Worm (Caenorhabditis elegans) whole organism, midembryonic: Measurements from ENCODE around the gene nlp-33.

Source experiments
- T22C8.4 ChIP-seq: fragments of 200-800 bp; sonication (Bioruptor generic); IDR thresholded peaks from 2 replicates; pipeline ENCODE4 v1.3.6; 2022; ENCODE audit warnings: missing genetic modification characterization, missing compliant biosample characterization
- cog-1 ChIP-seq: sonication (generic microtip); optimal IDR thresholded peaks from 2 replicates; lab custom pipeline; 2016; ENCODE audit warnings: missing genetic modification characterization, missing compliant biosample characterization
- flt-1 ChIP-seq: fragments of 200-800 bp; sonication (Bioruptor generic); IDR thresholded peaks from 2 replicates; pipeline ENCODE4 v1.3.6; 2022; ENCODE audit warnings: missing genetic modification characterization, missing compliant biosample characterization
- klf-2 ChIP-seq: fragments of 200-800 bp; sonication (Bioruptor generic); conservative IDR thresholded peaks from 2 replicates; pipeline ENCODE4 v1.3.6; 2022; ENCODE audit warnings: missing genetic modification reagents, missing genetic modification characterization, missing compliant biosample characterization
- med-1 ChIP-seq: sonication (generic microtip); optimal IDR thresholded peaks from 2 replicates; lab custom pipeline; 2017; ENCODE audit warnings: missing genetic modification characterization, mild to moderate bottlenecking, missing compliant biosample characterization, antibody characterized with exemption, missing genetic modification reagents; ENCODE audit not compliant: insufficient read depth
- ref-1 ChIP-seq: fragments of 200-800 bp; sonication (Bioruptor generic); conservative IDR thresholded peaks from 2 replicates; pipeline ENCODE4 v1.3.6; 2022; ENCODE audit warnings: missing genetic modification reagents, missing genetic modification characterization, missing compliant biosample characterization
- tab-1 ChIP-seq: fragments of 200-800 bp; sonication (Bioruptor generic); IDR thresholded peaks from 2 replicates; pipeline ENCODE4 v1.3.6; 2022; ENCODE audit warnings: missing genetic modification characterization, missing compliant biosample characterization
- ztf-23 ChIP-seq: fragments of 200-800 bp; sonication (Bioruptor generic); IDR thresholded peaks from 2 replicates; pipeline ENCODE4 v1.3.6; 2022; ENCODE audit warnings: missing genetic modification reagents, missing genetic modification characterization, missing compliant biosample characterization
- ztf-29 ChIP-seq: fragments of 200-800 bp; sonication (Bioruptor generic); IDR thresholded peaks from 2 replicates; pipeline ENCODE4 v1.3.6; 2022; ENCODE audit warnings: missing genetic modification reagents, missing genetic modification characterization, missing compliant biosample characterization

nlp-33 gene

DNA sequence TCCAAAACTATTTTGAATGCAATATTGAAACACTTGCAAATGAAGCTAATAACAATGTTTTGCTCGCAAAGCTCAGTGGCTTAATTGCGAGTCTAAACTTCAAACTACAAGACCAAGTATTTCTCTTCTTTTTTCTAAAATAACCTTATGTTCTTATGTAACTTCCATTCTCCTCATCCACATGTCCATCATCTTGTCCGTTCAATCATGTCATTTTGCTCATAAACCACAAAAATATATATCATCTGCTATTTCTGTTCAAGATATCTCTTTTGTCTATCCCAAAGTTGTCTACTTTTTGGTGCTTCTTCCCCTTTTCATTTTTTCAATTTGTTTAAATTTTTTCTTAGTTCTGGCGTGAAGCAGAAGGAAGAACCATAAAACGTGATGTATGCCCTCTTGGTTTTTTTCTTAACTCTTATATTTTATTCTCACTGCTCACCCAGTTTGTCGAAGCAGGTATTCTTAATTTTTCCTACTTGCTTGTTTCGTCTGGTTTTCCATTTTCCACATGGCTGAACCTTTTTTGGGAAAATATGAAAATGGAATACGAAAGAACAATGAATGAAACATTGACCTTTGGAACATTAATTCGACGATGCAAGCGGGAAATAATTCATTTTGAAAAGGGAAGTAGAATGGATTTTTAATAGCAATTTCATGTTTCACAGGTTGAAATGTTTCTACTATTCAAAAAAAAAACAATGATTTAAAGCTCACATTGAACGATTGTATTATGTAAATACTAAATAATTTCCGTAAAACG, 23.6 kb downstream of the nlp-33 start:
- TF ChIP-seq ztf-23 (GFP tag; lab: Robert Waterston, UW) (no peak), klf-2 (GFP tag; lab: Robert Waterston, UW) (no peak), ref-1 (GFP tag; lab: Robert Waterston, UW) (no peak), cog-1 (tag; lab: Kevin White, UChicago) (no peak), ztf-29 (GFP tag; lab: Robert Waterston, UW) (no peak), tab-1 (GFP tag; lab: Robert Waterston, UW) (no peak), flt-1 (GFP tag; lab: Robert Waterston, UW) (no peak), med-1 (no peak), T22C8.4 (GFP tag; lab: Robert Waterston, UW) (no peak)

DNA sequence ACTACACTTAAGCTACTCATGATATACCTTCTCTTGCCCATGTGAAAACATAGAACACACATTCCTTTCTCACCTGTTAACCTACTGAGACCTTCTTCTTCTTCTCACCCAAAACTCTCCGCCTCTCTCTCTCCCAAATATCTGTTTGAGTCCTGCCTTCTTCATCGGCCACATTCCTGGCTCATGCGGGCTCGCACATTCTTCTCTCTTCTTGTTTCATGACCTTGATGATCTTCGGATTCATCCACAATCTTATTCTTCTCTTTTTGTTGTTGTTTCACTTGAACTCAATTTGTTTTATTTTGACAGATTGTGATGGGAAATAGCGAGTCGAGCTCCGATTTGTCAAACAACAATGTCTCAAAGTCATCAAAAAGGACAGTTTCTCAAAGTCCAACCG, 24.8 kb downstream of the nlp-33 start, which contains the start of gene T19C4.5:
Gene T19C4.5, plus strand, starts transcription at position 308 of the 400 bp plus-strand sequence.
- TF ChIP-seq cog-1 (tag; lab: Kevin White, UChicago) = no peak
- TF ChIP-seq ref-1 (GFP tag; lab: Robert Waterston, UW) = no peak
- TF ChIP-seq klf-2 (GFP tag; lab: Robert Waterston, UW) = no peak
- TF ChIP-seq ztf-29 (GFP tag; lab: Robert Waterston, UW) = no peak
- TF ChIP-seq tab-1 (GFP tag; lab: Robert Waterston, UW) = no peak
- no peak for TF ChIP-seq ztf-23 (GFP tag; lab: Robert Waterston, UW)
- no peak for TF ChIP-seq flt-1 (GFP tag; lab: Robert Waterston, UW)
- no peak for TF ChIP-seq med-1
- no peak for TF ChIP-seq T22C8.4 (GFP tag; lab: Robert Waterston, UW)

DNA sequence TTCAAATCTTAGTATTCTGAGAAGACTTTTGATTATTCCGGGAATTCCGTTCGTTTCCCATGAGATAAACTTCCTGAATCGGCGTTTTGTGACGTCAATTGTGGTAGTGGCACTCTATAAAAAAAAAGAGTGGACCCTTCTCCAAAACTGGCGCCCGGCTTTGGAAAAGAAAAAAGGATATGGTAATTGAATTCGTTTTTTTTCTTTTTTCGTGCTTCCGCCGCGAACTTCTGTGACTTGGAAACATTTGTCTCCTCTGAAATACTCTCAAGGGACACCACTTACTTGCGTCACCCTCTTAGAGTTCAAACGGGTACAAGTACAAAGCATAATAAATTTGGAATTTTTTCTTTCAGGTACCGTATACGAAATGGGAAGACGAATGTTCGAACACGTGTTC, 25.5 kb downstream of the nlp-33 start:
- TF ChIP-seq tab-1 (GFP tag; lab: Robert Waterston, UW) = no peak
- TF ChIP-seq ref-1 (GFP tag; lab: Robert Waterston, UW) = no peak
- no peak for TF ChIP-seq ztf-23 (GFP tag; lab: Robert Waterston, UW)
- no peak for TF ChIP-seq flt-1 (GFP tag; lab: Robert Waterston, UW)
- no peak for TF ChIP-seq klf-2 (GFP tag; lab: Robert Waterston, UW)
- no peak for TF ChIP-seq T22C8.4 (GFP tag; lab: Robert Waterston, UW)

DNA sequence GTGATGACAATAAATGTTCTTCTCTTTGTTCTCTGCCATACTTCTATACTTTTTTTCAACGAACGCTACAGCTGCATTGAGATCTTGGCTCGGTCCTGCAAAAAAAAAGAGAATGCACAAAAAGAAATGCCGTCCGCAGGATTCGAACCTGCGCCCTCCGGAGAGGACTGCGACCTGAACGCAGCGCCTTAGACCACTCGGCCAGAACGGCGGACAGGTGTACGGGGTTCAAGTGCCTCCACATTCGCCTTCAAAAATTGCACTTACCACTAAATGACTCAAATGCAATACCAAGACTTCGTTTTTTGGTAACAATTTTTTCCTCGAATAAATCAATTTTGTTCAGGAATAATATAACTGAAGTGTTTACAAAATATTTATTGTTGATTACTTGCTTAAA, 27.5 kb downstream of the nlp-33 start:
- TF ChIP-seq cog-1 (tag; lab: Kevin White, UChicago) (no peak), tab-1 (GFP tag; lab: Robert Waterston, UW) (no peak), T22C8.4 (GFP tag; lab: Robert Waterston, UW) (no peak)

DNA sequence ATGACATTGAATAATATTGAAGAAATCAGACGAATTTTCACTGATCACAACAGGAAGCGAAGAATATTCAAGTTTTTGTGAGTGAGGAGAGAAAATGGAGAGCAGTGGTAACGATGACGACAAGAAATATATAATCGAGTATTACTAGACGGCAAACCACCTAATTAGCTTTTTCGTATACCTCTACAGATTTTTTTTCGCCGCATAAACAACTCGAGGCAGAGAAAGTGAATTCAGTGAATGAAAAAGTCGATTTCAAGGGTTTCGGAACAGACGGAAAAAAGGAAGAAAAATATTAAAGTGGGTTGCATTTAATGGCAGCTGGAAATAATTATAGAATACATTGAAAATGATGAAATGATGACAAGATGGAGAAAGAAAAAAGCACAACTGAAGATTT, 30.4 kb downstream of the nlp-33 start, which contains the start of gene gpa-1:
Gene gpa-1, minus strand, starts transcription at position 101 of the 400 bp plus-strand sequence.
- TF ChIP-seq ref-1 (GFP tag; lab: Robert Waterston, UW) = no peak
- no peak for TF ChIP-seq cog-1 (tag; lab: Kevin White, UChicago)
- TF ChIP-seq ztf-23 (GFP tag; lab: Robert Waterston, UW) = no peak
- TF ChIP-seq flt-1 (GFP tag; lab: Robert Waterston, UW) = no peak
- TF ChIP-seq T22C8.4 (GFP tag; lab: Robert Waterston, UW) = no peak
- TF ChIP-seq med-1 = no peak
- TF ChIP-seq klf-2 (GFP tag; lab: Robert Waterston, UW) = no peak
- TF ChIP-seq tab-1 (GFP tag; lab: Robert Waterston, UW) = no peak
- no peak for TF ChIP-seq ztf-29 (GFP tag; lab: Robert Waterston, UW)

ce11 chrV:11180951-11181350, 33.8 kb downstream of the nlp-33 start:
- TF ChIP-seq ztf-23 (GFP tag; lab: Robert Waterston, UW) = no peak
- TF ChIP-seq ztf-29 (GFP tag; lab: Robert Waterston, UW) = no peak
- no peak for TF ChIP-seq ref-1 (GFP tag; lab: Robert Waterston, UW)

DNA sequence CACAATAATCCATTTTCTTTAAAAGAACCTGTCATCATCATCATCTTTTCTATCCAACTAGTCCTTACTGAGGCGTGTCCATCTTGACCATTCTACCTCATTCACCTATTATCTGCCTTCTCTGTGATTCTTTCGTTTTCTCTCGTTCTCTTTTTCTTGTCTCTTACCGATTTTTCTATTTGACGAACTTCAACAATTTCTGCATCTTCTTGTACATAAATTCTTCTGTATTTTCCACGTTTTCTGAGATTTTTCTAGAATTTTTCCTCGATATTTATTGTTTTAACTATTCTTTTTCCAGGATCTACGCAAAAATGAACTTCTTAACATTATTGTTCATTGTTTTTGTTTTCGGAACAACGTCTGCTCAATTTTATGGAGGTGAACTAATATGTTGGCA, 35.8 kb downstream of the nlp-33 start, which contains the start of gene cnc-10:
Gene cnc-10, plus strand, starts transcription at position 301 of the 400 bp plus-strand sequence.
- TF ChIP-seq ztf-29 (GFP tag; lab: Robert Waterston, UW) (no peak), med-1 (no peak), cog-1 (tag; lab: Kevin White, UChicago) (no peak), ref-1 (GFP tag; lab: Robert Waterston, UW) (no peak), tab-1 (GFP tag; lab: Robert Waterston, UW) (no peak), klf-2 (GFP tag; lab: Robert Waterston, UW) (no peak), ztf-23 (GFP tag; lab: Robert Waterston, UW) (no peak), T22C8.4 (GFP tag; lab: Robert Waterston, UW) (no peak), flt-1 (GFP tag; lab: Robert Waterston, UW) (no peak)

- TF ChIP-seq ztf-29 (GFP tag; lab: Robert Waterston, UW) (no peak), klf-2 (GFP tag; lab: Robert Waterston, UW) (no peak), T22C8.4 (GFP tag; lab: Robert Waterston, UW) (no peak), cog-1 (tag; lab: Kevin White, UChicago) (no peak), ref-1 (GFP tag; lab: Robert Waterston, UW) (no peak), tab-1 (GFP tag; lab: Robert Waterston, UW) (no peak), ztf-23 (GFP tag; lab: Robert Waterston, UW) (no peak), med-1 (no peak), flt-1 (GFP tag; lab: Robert Waterston, UW) (no peak)
These were observed 43.8 kb downstream of the nlp-33 start, which contains the start of gene lgc-49 for ce11 chrV:11190983-11191382. Gene lgc-49, plus strand, starts transcription at chrV:11191283.

- no peak for TF ChIP-seq T22C8.4 (GFP tag; lab: Robert Waterston, UW)
- no peak for TF ChIP-seq med-1
- no peak for TF ChIP-seq flt-1 (GFP tag; lab: Robert Waterston, UW)
- TF ChIP-seq tab-1 (GFP tag; lab: Robert Waterston, UW) = no peak
- no peak for TF ChIP-seq klf-2 (GFP tag; lab: Robert Waterston, UW)
- TF ChIP-seq ref-1 (GFP tag; lab: Robert Waterston, UW) = no peak
- TF ChIP-seq ztf-29 (GFP tag; lab: Robert Waterston, UW) = no peak
- TF ChIP-seq cog-1 (tag; lab: Kevin White, UChicago) = no peak
- no peak for TF ChIP-seq ztf-23 (GFP tag; lab: Robert Waterston, UW)
These were observed 49.0 kb downstream of the nlp-33 start, which contains the start of gene clc-6 for ce11 chrV:11196109-11196508. Gene clc-6, minus strand, starts transcription at chrV:11196209.
